Worm (Caenorhabditis elegans): ENCODE measurements around the gene H03E18.1.

H03E18.1 gene

DNA sequence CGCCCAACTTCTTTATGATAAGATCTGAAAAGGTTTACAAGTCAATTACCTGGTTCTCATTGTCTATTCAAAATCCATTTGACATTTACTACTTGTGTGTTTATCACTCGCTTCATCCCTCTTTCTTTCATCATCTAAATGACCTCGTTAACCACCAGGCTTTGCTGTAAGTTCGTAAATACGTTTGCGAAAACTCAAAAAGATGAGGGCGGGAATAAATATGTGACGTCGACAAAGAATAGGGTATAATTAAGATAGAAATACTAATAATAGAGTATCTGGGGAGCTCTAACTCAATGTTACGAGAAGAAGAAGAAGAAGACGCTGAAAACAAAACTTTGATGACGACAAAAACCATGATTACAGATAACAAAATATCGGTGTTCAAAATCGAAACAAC lies 18.3 kb upstream of the H03E18.1 start:
- TF ChIP-seq ceh-36 (tag; optimal IDR thresholded peaks at IDR 0.05) (no peak), sea-1 (GFP tag; conservative IDR thresholded peaks at IDR 0.05) (no peak), scrt-1 (GFP tag; IDR thresholded peaks at IDR 0.05) (no peak), hmg-4 (GFP tag; optimal IDR thresholded peaks at IDR 0.05) (no peak), B0310.2 (tag; optimal IDR thresholded peaks at IDR 0.05) (no peak), ama-1 (optimal IDR thresholded peaks at IDR 0.05) (no peak), aly-1 (tag; optimal IDR thresholded peaks at IDR 0.05) (no peak), flt-1 (GFP tag; IDR thresholded peaks at IDR 0.05) (no peak), tra-4 (tag; optimal IDR thresholded peaks at IDR 0.05) (no peak), hnd-1 (tag; optimal IDR thresholded peaks at IDR 0.05) (no peak), tbx-11 (GFP tag; IDR thresholded peaks at IDR 0.05) (no peak), F13C5.2 (tag; optimal IDR thresholded peaks at IDR 0.05) (no peak), ceh-13 (GFP tag; optimal IDR thresholded peaks at IDR 0.05) (no peak), tbx-37 (GFP tag; conservative IDR thresholded peaks at IDR 0.05) (no peak), ets-7 (tag; optimal IDR thresholded peaks at IDR 0.05) (no peak), hmbx-1 (tag; optimal IDR thresholded peaks at IDR 0.05) (no peak)

DNA sequence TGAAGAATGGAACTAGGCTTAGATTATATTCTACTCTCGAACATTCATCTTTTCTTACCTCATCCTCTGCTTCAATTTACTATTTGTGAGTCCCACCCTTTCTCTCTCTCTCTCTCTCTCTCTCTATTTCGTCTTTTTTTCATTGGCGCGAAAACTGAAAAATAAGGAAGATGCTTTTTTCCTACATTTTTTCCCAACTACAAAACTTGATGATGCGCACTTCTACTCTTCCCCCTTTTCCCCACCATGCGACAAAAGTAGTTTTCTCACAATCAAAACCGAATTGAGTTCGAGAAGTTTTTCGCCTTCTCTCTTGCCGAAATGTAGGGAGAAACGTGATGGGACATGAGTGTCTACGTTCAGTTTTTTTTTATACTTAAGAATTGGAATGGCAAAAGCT lies 17.8 kb upstream of the H03E18.1 start:
- TF ChIP-seq ceh-13 (GFP tag; optimal IDR thresholded peaks at IDR 0.05): no peak
- no peak for TF ChIP-seq B0310.2 (tag; optimal IDR thresholded peaks at IDR 0.05)
- no peak for TF ChIP-seq tbx-11 (GFP tag; IDR thresholded peaks at IDR 0.05)
- TF ChIP-seq F13C5.2 (tag; optimal IDR thresholded peaks at IDR 0.05): no peak
- no peak for TF ChIP-seq ceh-36 (tag; optimal IDR thresholded peaks at IDR 0.05)
- no peak for TF ChIP-seq scrt-1 (GFP tag; IDR thresholded peaks at IDR 0.05)

DNA sequence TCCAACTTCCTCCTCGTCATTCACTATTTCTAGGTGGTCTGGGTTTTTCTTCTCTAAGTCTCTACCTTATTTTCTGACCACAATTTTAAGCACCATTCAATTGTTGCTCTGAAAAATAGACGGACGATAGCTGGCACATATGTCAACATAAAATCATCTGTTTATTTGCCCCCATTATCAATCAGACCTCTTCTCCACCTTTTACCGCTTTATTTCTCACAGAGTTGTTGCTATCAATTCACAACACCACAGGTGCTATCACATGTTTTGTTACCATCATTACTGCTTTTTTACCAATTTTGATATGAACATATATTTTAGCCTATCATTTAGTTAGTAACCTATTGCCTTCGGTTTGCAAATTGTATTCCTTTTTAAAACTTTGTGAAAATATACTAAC lies 14.9 kb upstream of the H03E18.1 start:
- TF ChIP-seq tbx-37 (GFP tag; conservative IDR thresholded peaks at IDR 0.05): no peak
- no peak for TF ChIP-seq tbx-11 (GFP tag; IDR thresholded peaks at IDR 0.05)
- no peak for TF ChIP-seq tra-4 (tag; optimal IDR thresholded peaks at IDR 0.05)
- TF ChIP-seq hnd-1 (tag; optimal IDR thresholded peaks at IDR 0.05): no peak
- TF ChIP-seq ama-1 (optimal IDR thresholded peaks at IDR 0.05): no peak
- TF ChIP-seq pes-1 (GFP tag; IDR thresholded peaks at IDR 0.05): no peak
- no peak for TF ChIP-seq ceh-13 (GFP tag; optimal IDR thresholded peaks at IDR 0.05)
- no peak for TF ChIP-seq ceh-36 (tag; optimal IDR thresholded peaks at IDR 0.05)
- TF ChIP-seq hmg-4 (GFP tag; optimal IDR thresholded peaks at IDR 0.05): no peak
- TF ChIP-seq sea-1 (GFP tag; conservative IDR thresholded peaks at IDR 0.05): no peak
- no peak for TF ChIP-seq aly-1 (tag; optimal IDR thresholded peaks at IDR 0.05)
- TF ChIP-seq hmbx-1 (tag; optimal IDR thresholded peaks at IDR 0.05): no peak
- TF ChIP-seq ets-7 (tag; optimal IDR thresholded peaks at IDR 0.05): no peak

DNA sequence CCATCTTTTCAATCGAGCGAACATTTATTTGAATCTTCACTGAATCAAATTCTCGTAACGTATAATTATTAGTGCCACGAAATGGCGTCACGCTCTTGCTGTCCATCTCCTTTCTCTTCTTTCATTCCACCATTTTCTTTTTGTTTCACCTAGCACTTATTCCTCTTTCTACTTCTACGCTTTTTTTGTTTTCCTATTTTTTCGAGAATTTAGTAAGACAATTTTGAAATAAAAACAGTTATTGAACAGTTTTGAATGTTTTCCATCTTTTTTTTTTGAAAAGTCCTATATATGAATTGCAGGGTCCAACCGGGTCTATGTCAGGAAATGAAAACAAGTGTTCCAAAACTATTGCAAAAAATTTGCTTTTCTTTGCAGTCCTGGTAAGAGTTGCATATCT lies 12.7 kb upstream of the H03E18.1 start, which contains the start of gene T01B10.5:
TSS of gene T01B10.5 (plus strand) at position 301 of the 400 bp plus-strand sequence.
- TF ChIP-seq hmg-4 (GFP tag; optimal IDR thresholded peaks at IDR 0.05): no peak
- TF ChIP-seq pes-1 (GFP tag; IDR thresholded peaks at IDR 0.05): no peak
- TF ChIP-seq aly-1 (tag; optimal IDR thresholded peaks at IDR 0.05): no peak
- no peak for TF ChIP-seq tbx-11 (GFP tag; IDR thresholded peaks at IDR 0.05)
- no peak for TF ChIP-seq tbx-37 (GFP tag; conservative IDR thresholded peaks at IDR 0.05)
- no peak for TF ChIP-seq ceh-13 (GFP tag; optimal IDR thresholded peaks at IDR 0.05)
- no peak for TF ChIP-seq flt-1 (GFP tag; IDR thresholded peaks at IDR 0.05)
- TF ChIP-seq hmbx-1 (tag; optimal IDR thresholded peaks at IDR 0.05): no peak
- no peak for TF ChIP-seq ceh-36 (tag; optimal IDR thresholded peaks at IDR 0.05)

DNA sequence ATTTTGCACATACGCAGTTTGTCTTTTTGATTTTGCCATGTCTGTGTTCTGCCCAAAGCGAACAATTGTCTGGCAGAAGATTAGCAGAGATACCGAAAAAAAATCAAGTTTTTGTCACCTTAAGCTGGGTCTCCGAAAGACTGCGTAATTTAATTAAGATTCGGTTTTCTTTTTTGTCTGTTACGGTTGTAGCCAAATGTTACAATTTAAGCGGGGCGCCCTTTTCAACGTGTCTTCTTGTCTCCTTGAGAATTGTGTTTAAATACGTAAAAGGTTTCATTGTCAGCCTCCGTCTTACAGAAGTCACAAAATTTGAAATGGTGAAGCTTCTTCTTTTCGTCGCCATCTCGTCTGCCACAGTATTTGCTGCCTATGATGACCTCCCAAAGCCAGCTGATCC lies 8.0 kb upstream of the H03E18.1 start, which contains the start of gene grd-14:
TSS of gene grd-14 (plus strand) at position 301 of the 400 bp plus-strand sequence.
- TF ChIP-seq B0310.2 (tag; optimal IDR thresholded peaks at IDR 0.05): no peak
- no peak for TF ChIP-seq tbx-37 (GFP tag; conservative IDR thresholded peaks at IDR 0.05)
- TF ChIP-seq flt-1 (GFP tag; IDR thresholded peaks at IDR 0.05): no peak
- TF ChIP-seq ama-1 (optimal IDR thresholded peaks at IDR 0.05): no peak

DNA sequence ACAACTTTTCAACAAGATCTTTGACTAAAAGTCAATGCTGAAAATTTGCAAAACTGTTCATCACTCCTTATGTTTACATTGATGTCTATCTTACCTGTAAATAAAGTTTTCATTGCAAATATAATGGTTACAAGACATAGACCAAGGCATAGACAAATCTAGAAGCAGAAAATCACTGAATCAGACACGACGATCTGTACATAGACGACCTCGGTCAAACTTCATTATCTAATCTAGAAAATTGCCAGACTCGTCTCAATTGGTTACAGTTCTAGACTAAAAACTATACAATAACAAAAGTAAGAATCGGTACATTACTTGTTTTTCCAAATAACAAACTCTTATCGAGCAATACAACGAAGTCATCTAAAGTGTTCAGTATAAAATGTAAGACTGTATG lies 6.8 kb upstream of the H03E18.1 start, which contains the start of gene grd-4:
TSS of gene grd-4 (plus strand) at position 301 of the 400 bp plus-strand sequence.
- TF ChIP-seq tbx-11 (GFP tag; IDR thresholded peaks at IDR 0.05): no peak
- no peak for TF ChIP-seq pes-1 (GFP tag; IDR thresholded peaks at IDR 0.05)
- TF ChIP-seq tra-4 (tag; optimal IDR thresholded peaks at IDR 0.05): no peak
- TF ChIP-seq scrt-1 (GFP tag; IDR thresholded peaks at IDR 0.05): no peak
- TF ChIP-seq ceh-36 (tag; optimal IDR thresholded peaks at IDR 0.05): no peak
- TF ChIP-seq flt-1 (GFP tag; IDR thresholded peaks at IDR 0.05): no peak
- TF ChIP-seq tbx-37 (GFP tag; conservative IDR thresholded peaks at IDR 0.05): no peak
- no peak for TF ChIP-seq ama-1 (optimal IDR thresholded peaks at IDR 0.05)
- TF ChIP-seq ceh-13 (GFP tag; optimal IDR thresholded peaks at IDR 0.05): no peak
- no peak for TF ChIP-seq hnd-1 (tag; optimal IDR thresholded peaks at IDR 0.05)
- no peak for TF ChIP-seq sea-1 (GFP tag; conservative IDR thresholded peaks at IDR 0.05)
- TF ChIP-seq hmbx-1 (tag; optimal IDR thresholded peaks at IDR 0.05): no peak
- no peak for TF ChIP-seq hmg-4 (GFP tag; optimal IDR thresholded peaks at IDR 0.05)

DNA sequence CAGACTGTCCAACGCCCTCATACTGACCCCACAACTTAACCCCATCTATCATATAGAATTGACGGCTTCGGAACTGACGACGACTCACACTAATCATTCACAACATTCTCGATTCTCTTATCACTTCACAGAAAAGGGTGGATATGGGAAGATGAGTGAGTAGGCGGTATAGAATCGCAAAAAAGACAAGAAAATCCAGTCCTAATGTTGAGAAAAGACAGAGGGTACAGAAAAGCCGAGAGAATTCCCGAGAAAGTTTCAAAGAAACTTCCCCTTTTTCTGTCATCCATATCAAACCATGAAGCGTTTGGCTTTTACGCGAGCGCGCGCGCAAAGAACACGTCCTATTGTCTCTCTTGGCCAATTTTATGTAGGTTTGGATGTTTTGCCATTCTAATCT lies 3.5 kb upstream of the H03E18.1 start:
- TF ChIP-seq ets-7 (tag; optimal IDR thresholded peaks at IDR 0.05) (no peak), flt-1 (GFP tag; IDR thresholded peaks at IDR 0.05) (no peak), pes-1 (GFP tag; IDR thresholded peaks at IDR 0.05) (no peak), hmbx-1 (tag; optimal IDR thresholded peaks at IDR 0.05) (no peak), scrt-1 (GFP tag; IDR thresholded peaks at IDR 0.05) (no peak), B0310.2 (tag; optimal IDR thresholded peaks at IDR 0.05) (no peak)

DNA sequence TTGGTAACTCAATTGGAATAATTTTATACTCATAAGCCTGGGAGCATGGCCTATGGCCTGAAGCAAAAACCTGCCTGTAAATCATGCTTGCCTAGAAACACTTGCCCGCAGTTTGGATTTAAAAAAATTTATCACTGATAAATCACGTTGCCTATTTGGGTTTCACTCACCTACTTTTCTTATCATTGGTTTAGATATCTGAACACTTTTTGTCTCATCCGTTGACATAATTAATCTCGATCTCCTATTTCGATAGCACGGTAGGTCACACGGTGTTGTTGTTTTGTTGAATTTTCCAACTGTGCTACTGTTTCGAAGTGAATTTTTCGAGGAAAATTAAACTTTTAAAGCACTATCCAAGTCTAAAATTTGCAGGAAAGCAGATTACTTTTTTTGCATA lies 623 bp upstream of the H03E18.1 start:
- TF ChIP-seq scrt-1 (GFP tag; IDR thresholded peaks at IDR 0.05) (no peak), ama-1 (optimal IDR thresholded peaks at IDR 0.05) (no peak), ets-7 (tag; optimal IDR thresholded peaks at IDR 0.05) (no peak), F13C5.2 (tag; optimal IDR thresholded peaks at IDR 0.05) (no peak), hmbx-1 (tag; optimal IDR thresholded peaks at IDR 0.05) (no peak), flt-1 (GFP tag; IDR thresholded peaks at IDR 0.05) (no peak), ceh-36 (tag; optimal IDR thresholded peaks at IDR 0.05) (no peak), tra-4 (tag; optimal IDR thresholded peaks at IDR 0.05) (no peak), tbx-37 (GFP tag; conservative IDR thresholded peaks at IDR 0.05) (no peak), pes-1 (GFP tag; IDR thresholded peaks at IDR 0.05) (no peak), ceh-13 (GFP tag; optimal IDR thresholded peaks at IDR 0.05) (no peak), B0310.2 (tag; optimal IDR thresholded peaks at IDR 0.05) (no peak), sea-1 (GFP tag; conservative IDR thresholded peaks at IDR 0.05) (no peak), tbx-11 (GFP tag; IDR thresholded peaks at IDR 0.05) (no peak), hmg-4 (GFP tag; optimal IDR thresholded peaks at IDR 0.05) (no peak)

Data from whole organism, early embryonic.